Fruit fly (Drosophila melanogaster): ENCODE results near the gene mrt.

DNA sequence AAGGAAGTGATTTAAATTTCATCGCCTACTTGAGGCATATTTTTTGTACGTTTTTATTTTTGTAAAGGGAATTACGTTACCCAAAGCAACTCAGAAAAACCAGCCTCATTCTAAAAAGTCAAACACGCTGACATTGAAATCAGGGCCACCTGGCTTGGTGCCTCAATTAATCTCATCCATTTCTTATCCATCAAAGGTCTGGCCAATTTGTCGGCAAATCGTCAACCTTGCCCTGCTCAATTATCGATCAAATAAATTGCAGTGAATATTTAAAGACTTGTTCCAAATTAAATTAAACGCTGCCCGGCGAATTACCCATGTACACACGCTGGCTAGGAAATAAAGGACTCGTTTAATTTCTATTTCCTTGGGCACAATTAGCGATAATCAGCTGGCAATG lies 48.3 kb upstream of the mrt start, which contains the start of gene CG3330:
- no peak for TF ChIP-seq CG8478 (optimal IDR thresholded peaks at IDR 0.05)
- no peak for TF ChIP-seq psq (optimal IDR thresholded peaks at IDR 0.05)
- no peak for TF ChIP-seq usp (GFP tag; optimal IDR thresholded peaks at IDR 0.05)
- no peak for TF ChIP-seq Dll (optimal IDR thresholded peaks at IDR 0.05)

All from whole organism.